Worm (Caenorhabditis elegans): ENCODE measurements around the gene rsks-1.

Gene rsks-1

DNA sequence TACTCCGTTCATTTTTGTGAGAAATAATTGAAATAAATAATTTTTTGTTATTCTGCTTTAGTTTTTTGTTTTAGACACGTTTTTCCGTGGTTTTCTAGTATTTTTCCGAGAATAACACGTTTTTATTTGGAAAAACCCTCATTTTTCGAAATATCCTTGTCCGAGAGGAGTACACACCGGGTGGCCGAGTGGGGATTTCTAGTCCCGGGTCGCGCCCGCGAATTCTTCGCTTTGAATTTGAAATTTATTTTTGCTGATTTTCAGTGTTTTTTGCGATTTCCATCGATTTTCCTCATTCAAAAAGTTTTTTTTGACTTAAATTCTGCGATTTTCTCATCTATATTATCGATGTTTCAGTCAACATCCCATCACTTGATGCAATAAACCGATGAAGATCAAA is 45.6 kb downstream of the rsks-1 start, which contains the start of the genes gly-9, mib-1 and smc-3 (continued):
- 0 out of 2 replicates have a peak, but pooled peaks have one; percentile 25 for TF ChIP-seq lir-1 (GFP tag; conservative IDR thresholded peaks at IDR 0.05)
- 0 out of 2 replicates have a peak, but pooled peaks have one; percentile 7 for TF ChIP-seq attf-3 (GFP tag; conservative IDR thresholded peaks at IDR 0.05)
- 0 out of 2 replicates have a peak, but pooled peaks have one; percentile 16 for TF ChIP-seq ztf-6 (GFP tag; IDR thresholded peaks at IDR 0.05)
- TF ChIP-seq ets-4 (GFP tag; optimal IDR thresholded peaks at IDR 0.05): no peak
- TF ChIP-seq madf-10 (tag; optimal IDR thresholded peaks at IDR 0.05): peak; percentile 84
- TF ChIP-seq ztf-28 (GFP tag; IDR thresholded peaks at IDR 0.05): peak; percentile 76; the same call in 1 of the 2 replicates
- peak; percentile 84 for TF ChIP-seq ceh-27 (GFP tag; optimal IDR thresholded peaks at IDR 0.05)
- TF ChIP-seq snpc-1.3 (tag; optimal IDR thresholded peaks at IDR 0.05; ENCODE audit: insufficient read depth): no peak
- peak; percentile 35 for TF ChIP-seq tbp1 (GFP tag; optimal IDR thresholded peaks at IDR 0.05)
- 0 out of 2 replicates have a peak, but pooled peaks have one; percentile 21 for TF ChIP-seq Y79H2A.3 (GFP tag; conservative IDR thresholded peaks at IDR 0.05)
- no peak for TF ChIP-seq lsy-27 (tag; optimal IDR thresholded peaks at IDR 0.05; ENCODE audit: borderline replicate concordance, insufficient read depth)
- TF ChIP-seq B0336.3 (GFP tag; IDR thresholded peaks at IDR 0.05): 0 out of 2 replicates have a peak, but pooled peaks have one; percentile 39
- TF ChIP-seq F23B12.7 (tag; optimal IDR thresholded peaks at IDR 0.05; ENCODE audit: insufficient read depth): no peak
- no peak for TF ChIP-seq hlh-12 (tag; optimal IDR thresholded peaks at IDR 0.05)
- TF ChIP-seq lin-35 (GFP tag; optimal IDR thresholded peaks at IDR 0.05): peak in 1 of 3 experiments; percentile 17
- TF ChIP-seq rec-8 (tag; optimal IDR thresholded peaks at IDR 0.05): peak in 1 of 2 experiments; percentile 37
- peak; percentile 87 for TF ChIP-seq lin-54 (GFP tag; optimal IDR thresholded peaks at IDR 0.05)
- TF ChIP-seq madf-6 (GFP tag; IDR thresholded peaks at IDR 0.05): peak; percentile 81
- TF ChIP-seq dox-1 (GFP tag; IDR thresholded peaks at IDR 0.05): peak; percentile 74
- peak; percentile 45 for TF ChIP-seq lsl-1 (GFP tag; optimal IDR thresholded peaks at IDR 0.05)
- TF ChIP-seq mcd-1 (GFP tag; IDR thresholded peaks at IDR 0.05): peak; percentile 67
- TF ChIP-seq hmg-1.2 (GFP tag; IDR thresholded peaks at IDR 0.05): peak; percentile 24; the same call in 1 of the 2 replicates
- TF ChIP-seq F52B5.7 (tag; optimal IDR thresholded peaks at IDR 0.05): peak; percentile 13
- no peak for TF ChIP-seq ekl-4 (GFP tag; IDR thresholded peaks at IDR 0.05)
- no peak for TF ChIP-seq F49E8.2 (tag; optimal IDR thresholded peaks at IDR 0.05; ENCODE audit: insufficient read depth)
- TF ChIP-seq K12H6.12 (tag; optimal IDR thresholded peaks at IDR 0.05): peak; percentile 38
- TF ChIP-seq rcor-1 (GFP tag; IDR thresholded peaks at IDR 0.05): no peak; the same call in 1 of the 2 replicates
- TF ChIP-seq cebp-1 (GFP tag; IDR thresholded peaks at IDR 0.05): no peak
- TF ChIP-seq cebp-1 (tag; optimal IDR thresholded peaks at IDR 0.05): peak; percentile 52
- no peak for TF ChIP-seq tlf-1 (GFP tag; optimal IDR thresholded peaks at IDR 0.05)
